Fruit fly (Drosophila melanogaster): ENCODE results near the gene chico.
A peak's percentile ranks its signal among the peaks of the same experiment; 100 is the strongest.

The chico gene

dm6 chr2L:10292066-10292560 is 45.2 kb upstream of the chico start, which contains the start of gene Ufd4 (continued):
- TF ChIP-seq Blimp-1 (GFP tag; optimal IDR thresholded peaks at IDR 0.05) (no peak), CG6808 (GFP tag; optimal IDR thresholded peaks at IDR 0.05) (no peak), Ets96B (tag; optimal IDR thresholded peaks at IDR 0.05) (no peak), CG10631 (GFP tag; optimal IDR thresholded peaks at IDR 0.05) (no peak), fd85E (GFP tag; optimal IDR thresholded peaks at IDR 0.05) (peak; percentile 7), OdsH (GFP tag; optimal IDR thresholded peaks at IDR 0.05) (no peak), CG6163 (GFP tag; IDR thresholded peaks at IDR 0.05) (no peak), CG4318 (GFP tag; optimal IDR thresholded peaks at IDR 0.05) (no peak), Eip75B (GFP tag; optimal IDR thresholded peaks at IDR 0.05) (no peak), cyc (GFP tag; optimal IDR thresholded peaks at IDR 0.05) (no peak), Eip78C (GFP tag) (no peak), topi (GFP tag; optimal IDR thresholded peaks at IDR 0.05) (no peak), Sox102F (GFP tag; optimal IDR thresholded peaks at IDR 0.05) (no peak), CG3919 (GFP tag; optimal IDR thresholded peaks at IDR 0.05) (no peak), Lpt (GFP tag; optimal IDR thresholded peaks at IDR 0.05) (no peak)

- TF ChIP-seq CG6792 (GFP tag; optimal IDR thresholded peaks at IDR 0.05) (no peak), CG10669 (GFP tag; optimal IDR thresholded peaks at IDR 0.05) (no peak), CG8319 (GFP tag; optimal IDR thresholded peaks at IDR 0.05) (no peak), net (GFP tag; optimal IDR thresholded peaks at IDR 0.05) (no peak), Hr4 (GFP tag; optimal IDR thresholded peaks at IDR 0.05) (no peak), OdsH (GFP tag; optimal IDR thresholded peaks at IDR 0.05) (no peak), vri (GFP tag; optimal IDR thresholded peaks at IDR 0.05) (no peak), CG31627 (GFP tag; optimal IDR thresholded peaks at IDR 0.05) (no peak), CG9139 (GFP tag; optimal IDR thresholded peaks at IDR 0.05) (no peak)
Measured at dm6 chr2L:10291276-10291675, 44.4 kb upstream of the chico start.

DNA sequence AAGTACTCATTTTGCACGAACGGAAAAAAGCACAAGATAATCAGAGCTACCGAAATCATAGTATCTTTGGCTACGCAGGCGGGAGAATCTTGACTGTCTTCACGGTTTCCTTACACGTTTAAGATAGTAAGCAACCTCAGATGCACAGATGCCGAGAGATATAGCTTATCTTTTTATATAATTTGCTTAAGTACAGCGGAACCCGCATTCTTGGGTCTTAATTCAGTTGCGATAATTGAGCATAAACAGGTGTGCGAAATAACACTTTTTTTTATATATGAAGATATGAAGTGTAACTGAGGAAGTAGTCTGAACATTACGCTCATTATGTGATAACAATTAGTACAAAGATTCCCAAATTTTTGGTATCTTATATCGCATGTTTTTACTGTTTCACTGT is 33.9 kb upstream of the chico start, which contains the start of gene CG34043:
Gene CG34043, minus strand, starts transcription at position 101 of the 400 bp plus-strand sequence.
- TF ChIP-seq Sox15 (GFP tag; optimal IDR thresholded peaks at IDR 0.05): no peak
- TF ChIP-seq Eip93F (GFP tag; optimal IDR thresholded peaks at IDR 0.05): no peak

dm6 chr2L:10278658-10279057 is 31.8 kb upstream of the chico start, which contains the start of gene Utx:
Gene Utx (minus strand): TSS chr2L:10278811.
- TF ChIP-seq Hr4 (GFP tag; optimal IDR thresholded peaks at IDR 0.05) (no peak), CG31627 (GFP tag; optimal IDR thresholded peaks at IDR 0.05) (peak; percentile 0), Eip93F (GFP tag; optimal IDR thresholded peaks at IDR 0.05) (peak; percentile 1), esn (GFP tag; optimal IDR thresholded peaks at IDR 0.05) (peak; percentile 14), salr (GFP tag; optimal IDR thresholded peaks at IDR 0.05) (no peak), CG3032 (tag; optimal IDR thresholded peaks at IDR 0.05) (peak; percentile 19), fd85E (GFP tag; optimal IDR thresholded peaks at IDR 0.05) (no peak), Hr39 (GFP tag; optimal IDR thresholded peaks at IDR 0.05) (no peak), lz (GFP tag; optimal IDR thresholded peaks at IDR 0.05) (peak; percentile 12), CG6792 (GFP tag; optimal IDR thresholded peaks at IDR 0.05) (no peak), Ets96B (tag; optimal IDR thresholded peaks at IDR 0.05) (no peak)

DNA sequence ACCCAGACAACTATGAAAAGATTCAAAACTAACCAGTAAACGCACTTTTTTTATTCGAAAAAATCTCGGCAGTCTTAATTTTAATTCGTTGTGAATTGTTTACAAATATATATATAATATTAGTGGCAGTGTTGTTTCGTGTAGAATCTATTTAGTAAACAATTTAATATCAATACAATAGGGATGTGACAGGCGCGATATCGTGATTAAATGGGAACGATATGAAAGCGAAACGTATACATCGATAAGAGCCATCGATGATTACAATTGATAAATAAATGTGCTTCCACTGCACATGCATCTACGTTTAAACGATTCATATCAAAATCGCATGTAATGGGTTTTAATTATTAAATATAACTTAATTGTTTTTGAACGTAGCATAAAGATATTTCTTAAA is 30.5 kb upstream of the chico start:
- TF ChIP-seq CG32006 (GFP tag; optimal IDR thresholded peaks at IDR 0.05) (no peak), fkh (GFP tag; optimal IDR thresholded peaks at IDR 0.05) (peak; percentile 84)

DNA sequence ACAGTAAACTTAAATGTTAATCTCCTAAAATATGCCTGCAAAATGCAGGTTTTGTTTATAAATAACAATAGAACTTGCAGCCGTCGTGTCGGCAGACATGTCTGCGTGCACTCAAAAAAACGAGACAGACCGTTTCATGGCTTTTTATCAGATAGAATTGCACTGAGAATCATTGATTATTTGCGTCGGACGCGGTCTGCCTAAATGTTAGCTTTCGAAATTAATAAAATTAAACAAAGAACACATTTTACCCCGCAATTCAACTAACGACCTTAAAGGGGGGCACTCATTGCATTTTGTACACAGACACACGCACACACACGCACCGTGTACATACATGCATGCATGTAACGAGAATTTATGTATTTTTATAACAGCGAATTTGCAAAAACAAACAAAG is 30.0 kb upstream of the chico start:
- no peak for TF ChIP-seq Hr39 (GFP tag; optimal IDR thresholded peaks at IDR 0.05)
- peak; percentile 74 for TF ChIP-seq esn (GFP tag; optimal IDR thresholded peaks at IDR 0.05)
- peak; percentile 56 for TF ChIP-seq cyc (GFP tag; optimal IDR thresholded peaks at IDR 0.05)
- peak; percentile 31 for TF ChIP-seq acj6 (GFP tag; optimal IDR thresholded peaks at IDR 0.05)
- TF ChIP-seq CG9139 (GFP tag; optimal IDR thresholded peaks at IDR 0.05): no peak
- TF ChIP-seq CG8319 (GFP tag; optimal IDR thresholded peaks at IDR 0.05): no peak
- TF ChIP-seq eg (GFP tag; IDR thresholded peaks at IDR 0.05): no peak; the same call in 2 of the 3 replicates
- TF ChIP-seq CG6808 (GFP tag; optimal IDR thresholded peaks at IDR 0.05): no peak
- TF ChIP-seq salr (GFP tag; optimal IDR thresholded peaks at IDR 0.05): no peak
- peak; percentile 42 for TF ChIP-seq Hr4 (GFP tag; optimal IDR thresholded peaks at IDR 0.05)
- peak; percentile 3 for TF ChIP-seq CG11902 (GFP tag; optimal IDR thresholded peaks at IDR 0.05)
- no peak for TF ChIP-seq CG11762 (GFP tag; optimal IDR thresholded peaks at IDR 0.05; ENCODE audit: insufficient read depth)
- TF ChIP-seq spab (GFP tag; optimal IDR thresholded peaks at IDR 0.05): no peak
- no peak for TF ChIP-seq CG16779 (tag; optimal IDR thresholded peaks at IDR 0.05)
- TF ChIP-seq Eip75B (GFP tag; optimal IDR thresholded peaks at IDR 0.05): peak; percentile 66
- no peak for TF ChIP-seq Blimp-1 (GFP tag; optimal IDR thresholded peaks at IDR 0.05)
- no peak for TF ChIP-seq net (GFP tag; optimal IDR thresholded peaks at IDR 0.05)
- no peak for TF ChIP-seq svp (GFP tag)
- TF ChIP-seq CG7368 (GFP tag; optimal IDR thresholded peaks at IDR 0.05): no peak
- TF ChIP-seq topi (GFP tag; optimal IDR thresholded peaks at IDR 0.05): peak; percentile 43
- peak; percentile 6 for TF ChIP-seq fd59A (GFP tag; optimal IDR thresholded peaks at IDR 0.05)

Measured in whole organism, prepupa.